Worm (Caenorhabditis elegans): ENCODE results near the gene col-156.
"Not testable (repeated sequence)": the region's sequence is repeated elsewhere in the genome, so short reads cannot be mapped to it uniquely, and the experiment has no call there.

The col-156 gene

DNA sequence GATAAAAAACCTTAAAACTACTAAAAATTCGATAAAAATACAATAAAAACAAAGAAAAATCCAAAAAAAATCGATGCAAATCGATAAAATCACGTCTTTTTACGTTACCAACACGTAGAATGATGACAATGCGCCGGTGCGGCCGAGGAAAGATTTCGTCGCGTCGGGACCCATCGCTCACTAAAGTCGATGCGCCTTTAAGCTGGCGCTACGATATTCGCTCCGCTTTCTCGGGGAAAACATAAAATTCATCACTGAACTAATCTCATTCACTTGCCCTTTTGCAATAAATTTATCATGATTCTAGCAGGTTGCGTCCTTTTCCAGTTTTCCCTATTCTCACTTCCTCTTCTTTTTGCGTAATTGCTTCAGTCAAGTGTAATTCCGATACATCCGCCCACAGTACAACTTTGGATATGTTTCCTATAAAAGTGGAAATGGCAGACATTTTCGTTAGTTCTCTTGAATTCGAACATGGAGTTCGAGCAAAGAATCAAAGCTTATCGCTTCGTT lies 33.5 kb upstream of the col-156 start, which contains the start of gene col-157:
Gene col-157, plus strand, starts transcription at position 463 of the 513 bp plus-strand sequence.
- TF ChIP-seq lsl-1 (GFP tag; optimal IDR thresholded peaks at IDR 0.05) (peak; percentile 62), madf-6 (GFP tag; IDR thresholded peaks at IDR 0.05) (peak; percentile 33; the same call in 1 of the 2 replicates), F33H1.4 (GFP tag; IDR thresholded peaks at IDR 0.05) (peak; percentile 68)

DNA sequence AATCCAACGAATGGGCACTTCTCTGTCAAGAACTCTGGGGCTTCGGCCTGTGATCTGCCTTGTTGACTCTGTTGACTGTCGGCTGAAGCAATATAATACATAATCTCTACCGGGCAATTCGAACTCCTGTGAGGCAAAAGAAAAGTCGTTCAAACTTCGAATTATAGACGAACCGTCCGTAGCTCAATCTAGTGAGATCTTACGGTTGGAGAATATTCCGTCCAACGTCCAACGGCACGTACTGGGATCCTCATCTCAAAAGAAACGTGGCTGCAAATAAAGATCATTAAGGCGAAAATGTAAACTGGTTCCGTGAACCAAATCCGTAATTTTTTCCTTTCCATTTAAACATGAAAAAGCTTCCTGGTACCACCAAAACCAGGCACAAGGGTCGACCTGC lies 30.6 kb upstream of the col-156 start, which contains the start of gene T11F9.14:
Gene T11F9.14, minus strand, starts transcription at position 101 of the 400 bp plus-strand sequence.
- not testable (repeated sequence) for TF ChIP-seq ama-1 (optimal IDR thresholded peaks at IDR 0.05); ama-1 (GFP tag; optimal IDR thresholded peaks at IDR 0.05); Y53F4B.3 (GFP tag; IDR thresholded peaks at IDR 0.05); madf-6 (GFP tag; IDR thresholded peaks at IDR 0.05)

DNA sequence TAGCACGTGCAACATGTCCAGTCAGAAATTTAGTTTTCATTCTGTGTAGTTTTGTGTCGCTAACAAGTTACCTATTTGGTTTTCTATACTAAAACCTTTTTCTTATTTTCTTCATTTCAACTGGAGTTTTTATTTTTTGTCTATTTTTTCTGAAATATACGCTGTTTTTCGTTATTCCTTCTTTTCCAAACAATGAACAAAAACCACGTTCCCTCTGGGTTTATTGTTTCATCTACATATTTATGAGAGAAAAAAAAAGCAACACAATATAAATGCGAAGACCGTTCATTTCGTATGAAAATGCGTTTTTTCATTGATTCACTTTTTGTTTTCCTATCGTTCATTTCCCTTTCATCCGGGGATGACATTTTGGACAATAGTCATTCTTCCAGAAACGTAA lies 29.2 kb upstream of the col-156 start, which contains the start of gene T11F9.22:
Gene T11F9.22, plus strand, starts transcription at position 301 of the 400 bp plus-strand sequence.
- TF ChIP-seq lin-35 (GFP tag; optimal IDR thresholded peaks at IDR 0.05), result no peak
- TF ChIP-seq dox-1 (GFP tag; IDR thresholded peaks at IDR 0.05), result no peak
- TF ChIP-seq K12H6.12 (tag; optimal IDR thresholded peaks at IDR 0.05), result no peak
- TF ChIP-seq F23B12.7 (tag; optimal IDR thresholded peaks at IDR 0.05; ENCODE audit: insufficient read depth), result no peak
- TF ChIP-seq hsf-1 (GFP tag; IDR thresholded peaks at IDR 0.05), result no peak
- no peak for TF ChIP-seq ztf-22 (GFP tag; optimal IDR thresholded peaks at IDR 0.05)
- no peak for TF ChIP-seq chd-7 (tag; optimal IDR thresholded peaks at IDR 0.05)
- TF ChIP-seq sptf-2 (GFP tag; optimal IDR thresholded peaks at IDR 0.05), result no peak
- TF ChIP-seq attf-3 (GFP tag; conservative IDR thresholded peaks at IDR 0.05), result no peak
- TF ChIP-seq sea-2 (GFP tag; IDR thresholded peaks at IDR 0.05), result no peak
- no peak for TF ChIP-seq madf-3 (GFP tag; IDR thresholded peaks at IDR 0.05)
- no peak for TF ChIP-seq egrh-3 (GFP tag; IDR thresholded peaks at IDR 0.05)
- no peak for TF ChIP-seq C17E4.6 (GFP tag; IDR thresholded peaks at IDR 0.05)
- no peak for TF ChIP-seq B0336.3 (GFP tag; IDR thresholded peaks at IDR 0.05)
- no peak for TF ChIP-seq lin-40 (tag; optimal IDR thresholded peaks at IDR 0.05)
- no peak for TF ChIP-seq snpc-1.1 (tag; optimal IDR thresholded peaks at IDR 0.05; ENCODE audit: insufficient read depth)
- no peak for TF ChIP-seq akir-1 (GFP tag; optimal IDR thresholded peaks at IDR 0.05)
- TF ChIP-seq athp-1 (tag; optimal IDR thresholded peaks at IDR 0.05), result no peak
- no peak for TF ChIP-seq rec-8 (tag; optimal IDR thresholded peaks at IDR 0.05)
- no peak for TF ChIP-seq pbrm-1 (GFP tag; IDR thresholded peaks at IDR 0.05)

DNA sequence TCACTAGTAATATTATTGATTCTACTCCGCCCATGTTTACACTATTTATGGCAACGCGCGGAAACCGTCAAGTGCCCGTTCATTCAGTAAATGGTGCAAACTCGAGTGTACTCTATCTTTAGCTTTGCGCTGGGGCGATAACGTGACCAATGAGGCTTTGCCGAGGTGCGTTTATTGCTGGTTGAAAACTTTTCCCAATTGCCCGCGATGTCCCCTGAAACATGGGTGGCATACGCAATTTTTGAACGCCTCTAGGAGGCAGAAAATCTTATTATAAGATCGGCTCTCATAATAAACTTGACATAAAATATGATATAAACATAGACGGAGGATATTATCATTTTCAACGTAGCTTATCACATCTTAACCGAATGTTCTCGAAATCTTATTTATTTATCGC lies 27.9 kb upstream of the col-156 start:
- TF ChIP-seq ekl-4 (GFP tag; IDR thresholded peaks at IDR 0.05) (0 out of 2 replicates have a peak, but pooled peaks have one; percentile 62), xnd-1 (tag; optimal IDR thresholded peaks at IDR 0.05) (peak; percentile 12), snpc-3.4 (tag; optimal IDR thresholded peaks at IDR 0.05) (peak; percentile 47), efl-1 (GFP tag; optimal IDR thresholded peaks at IDR 0.05) (peak; percentile 0), rcor-1 (GFP tag; IDR thresholded peaks at IDR 0.05) (peak; percentile 33; the same call in 1 of the 2 replicates), dox-1 (GFP tag; IDR thresholded peaks at IDR 0.05) (peak; percentile 66), hmg-1.2 (GFP tag; IDR thresholded peaks at IDR 0.05) (peak; percentile 54), B0336.3 (GFP tag; IDR thresholded peaks at IDR 0.05) (peak; percentile 46; the same call in 1 of the 2 replicates), attf-6 (GFP tag; IDR thresholded peaks at IDR 0.05) (peak; percentile 49; the same call in 1 of the 2 replicates), D2030.7 (GFP tag; IDR thresholded peaks at IDR 0.05) (peak; percentile 81), F33H1.4 (GFP tag; IDR thresholded peaks at IDR 0.05) (peak; percentile 26), snpc-4 (GFP tag; optimal IDR thresholded peaks at IDR 0.05) (peak; percentile 76), snpc-4 (tag; optimal IDR thresholded peaks at IDR 0.05) (peak; percentile 56 to 92 (median 84)), madf-8 (GFP tag; conservative IDR thresholded peaks at IDR 0.05) (peak; percentile 35; the same call in 1 of the 2 replicates), lsl-1 (GFP tag; optimal IDR thresholded peaks at IDR 0.05) (peak; percentile 31), F39B2.1 (GFP tag; IDR thresholded peaks at IDR 0.05) (peak; percentile 8; the same call in 1 of the 2 replicates), tbp1 (GFP tag; optimal IDR thresholded peaks at IDR 0.05) (peak; percentile 53), snpc-1.1 (tag; optimal IDR thresholded peaks at IDR 0.05; ENCODE audit: insufficient read depth) (peak; percentile 91), F49E8.2 (tag; optimal IDR thresholded peaks at IDR 0.05; ENCODE audit: insufficient read depth) (peak; percentile 33)

All from whole organism, young adult.